Worm (Caenorhabditis elegans): ENCODE data around the gene swt-7.
A peak's percentile ranks its signal among the peaks of the same experiment; 100 is the strongest.

Gene swt-7

ce11 chrV:5046558-5046957 lies 15.9 kb upstream of the swt-7 start:
- no peak for TF ChIP-seq snpc-4 (GFP tag; optimal IDR thresholded peaks at IDR 0.05)
- no peak for TF ChIP-seq snpc-4 (tag; optimal IDR thresholded peaks at IDR 0.05)
- no peak for TF ChIP-seq attf-3 (GFP tag; conservative IDR thresholded peaks at IDR 0.05)
- TF ChIP-seq C06A6.2 (GFP tag; conservative IDR thresholded peaks at IDR 0.05) = no peak
- TF ChIP-seq nfyb-1 (GFP tag; IDR thresholded peaks at IDR 0.05) = no peak
- TF ChIP-seq repo-1 (tag; optimal IDR thresholded peaks at IDR 0.05) = no peak
- peak; percentile 42 for TF ChIP-seq lsl-1 (GFP tag; optimal IDR thresholded peaks at IDR 0.05)
- no peak for TF ChIP-seq egrh-3 (GFP tag; IDR thresholded peaks at IDR 0.05)
- TF ChIP-seq lin-54 (GFP tag; optimal IDR thresholded peaks at IDR 0.05) = no peak
- TF ChIP-seq F39B2.1 (GFP tag; IDR thresholded peaks at IDR 0.05) = no peak
- TF ChIP-seq C17E4.6 (GFP tag; IDR thresholded peaks at IDR 0.05) = no peak
- peak; percentile 60 for TF ChIP-seq F33H1.4 (GFP tag; IDR thresholded peaks at IDR 0.05)
- TF ChIP-seq xnd-1 (tag; optimal IDR thresholded peaks at IDR 0.05) = peak; percentile 58
- no peak for TF ChIP-seq mcd-1 (GFP tag; IDR thresholded peaks at IDR 0.05)
- peak; percentile 68 for TF ChIP-seq madf-8 (GFP tag; conservative IDR thresholded peaks at IDR 0.05)

- TF ChIP-seq snpc-1.3 (tag; optimal IDR thresholded peaks at IDR 0.05; ENCODE audit: insufficient read depth) (no peak), madf-8 (GFP tag; conservative IDR thresholded peaks at IDR 0.05) (no peak), egl-18 (GFP tag; IDR thresholded peaks at IDR 0.05) (no peak), C06A6.2 (GFP tag; conservative IDR thresholded peaks at IDR 0.05) (no peak), ztf-22 (GFP tag; optimal IDR thresholded peaks at IDR 0.05) (no peak), attf-5 (GFP tag; optimal IDR thresholded peaks at IDR 0.05) (no peak)
Observed at ce11 chrV:5046103-5046502, 15.5 kb upstream of the swt-7 start, which contains the start of gene exc-14. exc-14 (minus strand) TSS chrV:5046203.

- TF ChIP-seq akir-1 (GFP tag; optimal IDR thresholded peaks at IDR 0.05) (no peak), ztf-18 (tag; optimal IDR thresholded peaks at IDR 0.05) (no peak), egl-18 (GFP tag; IDR thresholded peaks at IDR 0.05) (no peak), B0035.1 (tag; optimal IDR thresholded peaks at IDR 0.05) (no peak), repo-1 (tag; optimal IDR thresholded peaks at IDR 0.05) (no peak), attf-5 (GFP tag; optimal IDR thresholded peaks at IDR 0.05) (no peak), hrde-1 (tag; optimal IDR thresholded peaks at IDR 0.05; ENCODE audit: borderline replicate concordance) (no peak), hlh-26 (GFP tag; conservative IDR thresholded peaks at IDR 0.05) (no peak), Y95B8A.8 (GFP tag; IDR thresholded peaks at IDR 0.05) (no peak), him-1 (tag; optimal IDR thresholded peaks at IDR 0.05) (no peak), F23B12.7 (tag; optimal IDR thresholded peaks at IDR 0.05; ENCODE audit: insufficient read depth) (no peak), sdz-38 (tag; optimal IDR thresholded peaks at IDR 0.05) (no peak), zim-3 (tag; optimal IDR thresholded peaks at IDR 0.05) (no peak), snpc-1.3 (tag; optimal IDR thresholded peaks at IDR 0.05; ENCODE audit: insufficient read depth) (no peak), nhr-179 (tag; optimal IDR thresholded peaks at IDR 0.05) (no peak), hmg-1.2 (GFP tag; IDR thresholded peaks at IDR 0.05) (no peak), Y79H2A.3 (GFP tag; conservative IDR thresholded peaks at IDR 0.05) (no peak), B0019.2 (GFP tag; conservative IDR thresholded peaks at IDR 0.05) (no peak), snpc-1.1 (tag; optimal IDR thresholded peaks at IDR 0.05; ENCODE audit: insufficient read depth) (no peak), C17E4.6 (GFP tag; IDR thresholded peaks at IDR 0.05) (no peak)
Observed at ce11 chrV:5040925-5041324, 10.3 kb upstream of the swt-7 start, which contains the start of gene K11D12.8. K11D12.8 (minus strand) TSS chrV:5041001.
